Worm (Caenorhabditis elegans) whole organism, late embryonic: ENCODE results near the gene cash-1.

Experiments used
- ama-1 ChIP-seq: fragments of 150-350 bp; optimal IDR thresholded peaks from 2 replicates; lab custom pipeline; 2014
- dve-1 ChIP-seq: sonication (generic microtip); optimal IDR thresholded peaks from 2 replicates; lab custom pipeline; 2017; ENCODE audit warnings: antibody characterized with exemption, mild to moderate bottlenecking, missing genetic modification characterization, missing compliant biosample characterization
- fkh-10 ChIP-seq: fragments of 150-350 bp; optimal IDR thresholded peaks from 2 replicates; lab custom pipeline; 2014; ENCODE audit warnings: missing biosample characterization, missing genetic modification reagents, missing genetic modification characterization
- lin-11 ChIP-seq: fragments of 200-800 bp; sonication (Bioruptor generic); optimal IDR thresholded peaks from 2 replicates; lab custom pipeline; 2018; ENCODE audit warnings: mild to moderate bottlenecking, missing genetic modification characterization, missing compliant biosample characterization
- nhr-11 ChIP-seq: fragments of 150-350 bp; optimal IDR thresholded peaks from 2 replicates; lab custom pipeline; 2014; ENCODE audit warnings: missing biosample characterization, missing genetic modification characterization
- pha-4 ChIP-seq: fragments of 150-350 bp; optimal IDR thresholded peaks from 2 replicates; lab custom pipeline; 2018; ENCODE audit warnings: missing biosample characterization, missing genetic modification reagents, missing genetic modification characterization
- sdc-2 ChIP-seq: sonication (generic microtip); optimal IDR thresholded peaks from 2 replicates; lab custom pipeline; 2016; ENCODE audit warnings: missing genotype, missing genetic modification characterization, missing compliant biosample characterization

ce11 chrV:10388318-10388717 is 26.3 kb downstream of the cash-1 start, which contains the start of gene AC3.5:
- TF ChIP-seq nhr-11 (tag; lab: Kevin White, UChicago), result no peak
- no peak for TF ChIP-seq pha-4
- no peak for TF ChIP-seq fkh-10 (GFP tag; lab: Kevin White, UChicago)
- no peak for TF ChIP-seq ama-1 (lab: Kevin White, UChicago)
- TF ChIP-seq lin-11 (tag; lab: Kevin White, UChicago), result no peak
- TF ChIP-seq dve-1 (tag; lab: Kevin White, UChicago), result no peak
- no peak for TF ChIP-seq sdc-2
